Fruit fly (Drosophila melanogaster) whole organism, embryonic: ENCODE measurements around the gene Scr.

Experiments
- Antp ChIP-seq: fragments of 200-800 bp; sonication (Bioruptor generic); optimal IDR thresholded peaks from 3 replicates; lab custom pipeline; 2016; ENCODE audit warnings: missing biosample characterization, missing genetic modification characterization
- Bgb ChIP-seq: fragments of 200-800 bp; sonication (Bioruptor generic); IDR thresholded peaks from 2 replicates; pipeline ENCODE4 v1.3.6; 2022; ENCODE audit warnings: missing biosample characterization, missing genetic modification characterization; ENCODE audit not compliant: partially characterized antibody
- CG10274 ChIP-seq: fragments of 200-800 bp; sonication (Bioruptor generic); optimal IDR thresholded peaks from 3 replicates; lab custom pipeline; 2017; ENCODE audit warnings: missing biosample characterization, mild to moderate bottlenecking, missing genetic modification characterization
- CG11504 ChIP-seq: fragments of 200-800 bp; sonication (Bioruptor generic); optimal IDR thresholded peaks from 3 replicates; lab custom pipeline; 2019; ENCODE audit warnings: missing biosample characterization, mild to moderate bottlenecking, missing genetic modification characterization, moderate library complexity
- CG11560 ChIP-seq: fragments of 200-800 bp; sonication (Bioruptor generic); IDR thresholded peaks from 3 replicates; pipeline ENCODE4 v1.3.6; 2022; ENCODE audit warnings: missing biosample characterization, missing genetic modification characterization
- CG11695 ChIP-seq: fragments of 200-800 bp; sonication (Bioruptor generic); IDR thresholded peaks from 3 replicates; pipeline ENCODE4 v1.3.6; 2022; ENCODE audit warnings: missing biosample characterization, missing genetic modification characterization
- CG12942 ChIP-seq: fragments of 200-800 bp; sonication (Bioruptor generic); optimal IDR thresholded peaks from 3 replicates; lab custom pipeline; 2016; ENCODE audit warnings: missing biosample characterization, missing genetic modification characterization
- CG14710 ChIP-seq: fragments of 200-800 bp; sonication (Bioruptor generic); optimal IDR thresholded peaks from 3 replicates; lab custom pipeline; 2019; ENCODE audit warnings: missing biosample characterization, mild to moderate bottlenecking, missing genetic modification characterization, moderate library complexity
- CG15073 ChIP-seq: fragments of 200-800 bp; sonication (Bioruptor generic); optimal IDR thresholded peaks from 2 replicates; lab custom pipeline; 2016; ENCODE audit warnings: missing biosample characterization, missing genetic modification characterization
- CG16815 ChIP-seq: fragments of 200-800 bp; sonication (Bioruptor generic); optimal IDR thresholded peaks from 3 replicates; lab custom pipeline; 2017; ENCODE audit warnings: missing biosample characterization, mild to moderate bottlenecking, missing genetic modification characterization
- CG17568 ChIP-seq: fragments of 200-800 bp; sonication (Bioruptor generic); optimal IDR thresholded peaks from 2 replicates; lab custom pipeline; 2018; ENCODE audit warnings: missing biosample characterization, mild to moderate bottlenecking, missing genetic modification characterization, moderate library complexity
- CG17912 ChIP-seq: fragments of 200-800 bp; sonication (Bioruptor generic); optimal IDR thresholded peaks from 2 replicates; lab custom pipeline; 2018; ENCODE audit warnings: missing biosample characterization, mild to moderate bottlenecking, missing genetic modification characterization
- CG3065 ChIP-seq: fragments of 200-800 bp; sonication (Bioruptor generic); optimal IDR thresholded peaks from 2 replicates; lab custom pipeline; 2016; ENCODE audit warnings: missing biosample characterization, missing genetic modification characterization
- CG4404 ChIP-seq: fragments of 200-800 bp; sonication (Bioruptor generic); IDR thresholded peaks from 2 replicates; pipeline ENCODE4 v1.3.6; 2022; ENCODE audit warnings: missing biosample characterization, missing genetic modification characterization
- CG4707 ChIP-seq: fragments of 200-800 bp; sonication (Bioruptor generic); optimal IDR thresholded peaks from 2 replicates; lab custom pipeline; 2018; ENCODE audit warnings: missing biosample characterization, mild to moderate bottlenecking, missing genetic modification characterization, moderate library complexity
- CG5245 ChIP-seq: fragments of 200-800 bp; sonication (Bioruptor generic); optimal IDR thresholded peaks from 3 replicates; lab custom pipeline; 2016; ENCODE audit warnings: missing biosample characterization, missing genetic modification characterization
- CG6654 ChIP-seq: fragments of 200-800 bp; sonication (Bioruptor generic); optimal IDR thresholded peaks from 2 replicates; lab custom pipeline; 2017; ENCODE audit warnings: missing biosample characterization, mild to moderate bottlenecking, missing genetic modification characterization
- CG7839 ChIP-seq: fragments of 200-800 bp; sonication (Bioruptor generic); optimal IDR thresholded peaks from 3 replicates; lab custom pipeline; 2018; ENCODE audit warnings: missing biosample characterization, mild to moderate bottlenecking, missing genetic modification characterization, moderate library complexity
- CG9797 ChIP-seq: fragments of 200-800 bp; sonication (Bioruptor generic); optimal IDR thresholded peaks from 3 replicates; lab custom pipeline; 2018; ENCODE audit warnings: missing biosample characterization, mild to moderate bottlenecking, missing genetic modification characterization
- CG9817 ChIP-seq: fragments of 200-800 bp; sonication (Bioruptor generic); optimal IDR thresholded peaks from 2 replicates; lab custom pipeline; 2018; ENCODE audit warnings: missing biosample characterization, mild to moderate bottlenecking, missing genetic modification characterization, moderate library complexity
- CoRest ChIP-seq: fragments of 200-800 bp; sonication (Bioruptor generic); optimal IDR thresholded peaks from 3 replicates; lab custom pipeline; 2018; ENCODE audit warnings: missing biosample characterization, mild to moderate bottlenecking, missing genetic modification characterization, moderate library complexity
- Dll ChIP-seq: fragments of 200-800 bp; sonication (Bioruptor generic); IDR thresholded peaks from 4 replicates; pipeline ENCODE4 v1.3.6; 2022; ENCODE audit warnings: missing biosample characterization, missing genetic modification characterization; ENCODE audit not compliant: partially characterized antibody
- Doc3 ChIP-seq: fragments of 200-800 bp; sonication (Bioruptor generic); IDR thresholded peaks from 3 replicates; pipeline ENCODE4 v1.3.6; 2022; ENCODE audit warnings: missing biosample characterization, missing genetic modification characterization; ENCODE audit not compliant: partially characterized antibody
- Dp ChIP-seq: fragments of 200-800 bp; sonication (Bioruptor generic); optimal IDR thresholded peaks from 2 replicates; lab custom pipeline; 2018; ENCODE audit warnings: missing biosample characterization, mild to moderate bottlenecking, missing genetic modification characterization, moderate library complexity
- Hand ChIP-seq: fragments of 200-800 bp; sonication (Bioruptor generic); optimal IDR thresholded peaks from 2 replicates; lab custom pipeline; 2017; ENCODE audit warnings: mild to moderate bottlenecking, missing biosample characterization, missing genetic modification reagents, missing genetic modification characterization
- Mad ChIP-seq: fragments of 200-800 bp; sonication (Bioruptor generic); optimal IDR thresholded peaks from 2 replicates; lab custom pipeline; 2016; ENCODE audit warnings: missing biosample characterization, missing genetic modification characterization
- Myb ChIP-seq: fragments of 200-800 bp; sonication (Bioruptor generic); optimal IDR thresholded peaks from 2 replicates; lab custom pipeline; 2016; ENCODE audit warnings: missing biosample characterization, missing genetic modification characterization
- NC2β ChIP-seq: fragments of 200-800 bp; sonication (Bioruptor generic); optimal IDR thresholded peaks from 2 replicates; lab custom pipeline; 2016; ENCODE audit warnings: missing biosample characterization, missing genetic modification characterization
- Spps ChIP-seq: fragments of 200-800 bp; sonication (Bioruptor generic); optimal IDR thresholded peaks from 2 replicates; lab custom pipeline; 2018; ENCODE audit warnings: missing biosample characterization, mild to moderate bottlenecking, missing genetic modification characterization
- Xbp1 ChIP-seq: fragments of 200-800 bp; sonication (Bioruptor generic); optimal IDR thresholded peaks from 3 replicates; lab custom pipeline; 2016; ENCODE audit warnings: missing biosample characterization, mild to moderate bottlenecking, missing genetic modification characterization
- bab2 ChIP-seq: fragments of 200-800 bp; sonication (Bioruptor generic); optimal IDR thresholded peaks from 2 replicates; lab custom pipeline; 2016; ENCODE audit warnings: missing biosample characterization, missing genetic modification characterization
- cas ChIP-seq: fragments of 200-800 bp; sonication (Bioruptor generic); IDR thresholded peaks from 2 replicates; pipeline ENCODE4 v1.3.6; 2022; ENCODE audit warnings: missing biosample characterization, missing genetic modification characterization
- da ChIP-seq: fragments of 200-800 bp; sonication (Bioruptor generic); optimal IDR thresholded peaks from 2 replicates; lab custom pipeline; 2016; ENCODE audit warnings: missing biosample characterization, missing genetic modification characterization
- danr ChIP-seq: fragments of 200-800 bp; sonication (Bioruptor generic); IDR thresholded peaks from 2 replicates; pipeline ENCODE4 v1.3.6; 2022; ENCODE audit warnings: missing biosample characterization, missing genetic modification characterization
- dati ChIP-seq: fragments of 200-800 bp; sonication (Bioruptor generic); IDR thresholded peaks from 2 replicates; pipeline ENCODE4 v1.3.6; 2022; ENCODE audit warnings: missing biosample characterization, missing genetic modification characterization
- ewg ChIP-seq: fragments of 200-800 bp; sonication (Bioruptor generic); optimal IDR thresholded peaks from 3 replicates; lab custom pipeline; 2017; ENCODE audit warnings: mild to moderate bottlenecking, missing biosample characterization, missing genetic modification reagents, missing genetic modification characterization
- eyg ChIP-seq: fragments of 200-800 bp; sonication (Bioruptor generic); optimal IDR thresholded peaks from 3 replicates; lab custom pipeline; 2016; ENCODE audit warnings: missing biosample characterization, missing genetic modification characterization
- fd3F ChIP-seq: fragments of 200-800 bp; sonication (Bioruptor generic); optimal IDR thresholded peaks from 2 replicates; lab custom pipeline; 2018; ENCODE audit warnings: missing biosample characterization, mild to moderate bottlenecking, missing genetic modification characterization, moderate library complexity
- ftz-f1 ChIP-seq: fragments of 200-800 bp; sonication (Bioruptor generic); optimal IDR thresholded peaks from 2 replicates; lab custom pipeline; 2016; ENCODE audit warnings: missing biosample characterization, missing genetic modification characterization
- her ChIP-seq: fragments of 200-800 bp; sonication (Bioruptor generic); optimal IDR thresholded peaks from 2 replicates; lab custom pipeline; 2016; ENCODE audit warnings: missing biosample characterization, missing genetic modification characterization
- ind ChIP-seq: fragments of 200-800 bp; sonication (Bioruptor generic); optimal IDR thresholded peaks from 3 replicates; lab custom pipeline; 2016; ENCODE audit warnings: missing biosample characterization, missing genetic modification characterization
- klu ChIP-seq: fragments of 200-800 bp; sonication (Bioruptor generic); IDR thresholded peaks from 2 replicates; pipeline ENCODE4 v1.3.6; 2022; ENCODE audit warnings: missing biosample characterization, missing genetic modification characterization
- mirr ChIP-seq: fragments of 200-800 bp; sonication (Bioruptor generic); optimal IDR thresholded peaks from 3 replicates; lab custom pipeline; 2018; ENCODE audit warnings: missing biosample characterization, mild to moderate bottlenecking, missing genetic modification characterization
- nau ChIP-seq: fragments of 200-800 bp; sonication (Bioruptor generic); optimal IDR thresholded peaks from 3 replicates; lab custom pipeline; 2017; ENCODE audit warnings: missing biosample characterization, mild to moderate bottlenecking, missing genetic modification characterization, missing genetic modification reagents
- otp ChIP-seq: fragments of 200-800 bp; sonication (Bioruptor generic); IDR thresholded peaks from 3 replicates; pipeline ENCODE4, ENCODE4 v1.3.6; 2022; ENCODE audit warnings: missing biosample characterization, missing genetic modification characterization
- peb ChIP-seq: fragments of 200-800 bp; sonication (Bioruptor generic); IDR thresholded peaks from 2 replicates; pipeline ENCODE4 v1.3.6; 2022; ENCODE audit warnings: missing biosample characterization, missing genetic modification characterization
- pnt ChIP-seq: fragments of 200-800 bp; sonication (Bioruptor generic); optimal IDR thresholded peaks from 3 replicates; lab custom pipeline; 2016; ENCODE audit warnings: missing biosample characterization, missing genetic modification characterization
- row ChIP-seq: fragments of 200-800 bp; sonication (Bioruptor generic); IDR thresholded peaks from 3 replicates; pipeline ENCODE4 v1.3.6; 2022; ENCODE audit warnings: missing biosample characterization, missing genetic modification characterization
- run ChIP-seq: fragments of 200-800 bp; sonication (Bioruptor generic); optimal IDR thresholded peaks from 3 replicates; lab custom pipeline; 2018; ENCODE audit warnings: missing biosample characterization, mild to moderate bottlenecking, missing genetic modification characterization
- tio ChIP-seq: fragments of 200-800 bp; sonication (Bioruptor generic); optimal IDR thresholded peaks from 2 replicates; lab custom pipeline; 2017; ENCODE audit warnings: missing biosample characterization, missing genetic modification characterization, inconsistent platforms
- tup ChIP-seq: fragments of 200-800 bp; sonication (Bioruptor generic); optimal IDR thresholded peaks from 2 replicates; lab custom pipeline; 2016; ENCODE audit warnings: missing biosample characterization, mild to moderate bottlenecking, missing genetic modification characterization, moderate library complexity
- wdn ChIP-seq: fragments of 200-800 bp; sonication (Bioruptor generic); IDR thresholded peaks from 2 replicates; pipeline ENCODE4 v1.3.6; 2022; ENCODE audit warnings: missing biosample characterization, missing genetic modification characterization

The Scr gene

DNA sequence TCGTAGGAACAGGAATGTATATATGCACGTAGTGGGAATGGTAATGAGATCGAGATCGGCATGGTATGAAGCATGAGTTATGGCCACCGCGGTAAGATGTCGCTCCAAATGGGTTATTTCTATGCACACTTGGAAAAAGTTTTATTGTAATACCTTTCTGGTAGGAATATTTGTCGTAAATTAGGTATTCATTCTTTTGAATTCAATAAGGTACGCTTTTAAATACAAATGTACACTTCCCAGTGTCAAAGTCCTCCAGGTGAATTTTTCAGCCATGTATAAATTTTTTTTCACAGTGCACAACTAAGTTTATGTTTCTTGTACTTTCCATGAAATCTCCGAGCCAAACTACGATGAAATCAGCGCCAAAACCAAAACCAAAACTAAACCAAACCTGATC, 19.5 kb upstream of the Scr start (continued):
- TF ChIP-seq CG11504 (peak; percentile 60), CG6654 (GFP tag; lab: Kevin White, UChicago) (no peak), CG3065 (GFP tag; lab: Kevin White, UChicago) (no peak), pnt (GFP tag; lab: Kevin White, UChicago) (no peak), CG9817 (peak; percentile 16), eyg (GFP tag; lab: Kevin White, UChicago) (no peak), CG5245 (no peak), her (no peak), Dll (no peak), CG17912 (GFP tag; lab: Kevin White, UChicago) (no peak), bab2 (peak; percentile 12), danr (GFP tag; lab: Robert Waterston, UW) (no peak), NC2β (GFP tag; lab: Kevin White, UChicago) (no peak), CG10274 (GFP tag; lab: Kevin White, UChicago) (no peak), ind (GFP tag; lab: Kevin White, UChicago) (peak; percentile 19), ewg (GFP tag; lab: Kevin White, UChicago) (no peak), peb (GFP tag; lab: Robert Waterston, UW) (no peak), Doc3 (GFP tag; lab: Robert Waterston, UW) (no peak), da (GFP tag; lab: Kevin White, UChicago) (no peak), CG9797 (GFP tag; lab: Kevin White, UChicago) (no peak), fd3F (GFP tag; lab: Kevin White, UChicago) (no peak), tup (no peak), row (GFP tag; lab: Robert Waterston, UW) (no peak; the same call in 2 of the 3 replicates), tio (no peak), CG4404 (no peak), CG15073 (no peak), ftz-f1 (GFP tag; lab: Kevin White, UChicago) (no peak), CG11695 (no peak), CG4707 (GFP tag; lab: Kevin White, UChicago) (no peak), CG17568 (GFP tag; lab: Kevin White, UChicago) (no peak), CoRest (peak; percentile 22), cas (no peak), CG7839 (tag; lab: Kevin White, UChicago) (no peak), Mad (GFP tag; lab: Kevin White, UChicago) (no peak), CG14710 (tag; lab: Kevin White, UChicago) (no peak), CG16815 (GFP tag; lab: Kevin White, UChicago) (no peak), otp (GFP tag; lab: Robert Waterston, UW) (no peak), nau (no peak), mirr (no peak), wdn (GFP tag; lab: Robert Waterston, UW) (no peak), CG12942 (GFP tag; lab: Kevin White, UChicago) (no peak), CG11560 (tag; lab: Robert Waterston, UW) (no peak), run (tag; lab: Kevin White, UChicago) (no peak), Spps (no peak), Myb (GFP tag; lab: Kevin White, UChicago) (no peak), Xbp1 (GFP tag; lab: Kevin White, UChicago) (peak; percentile 21), Hand (no peak), dati (GFP tag; lab: Robert Waterston, UW) (no peak), Antp (GFP tag; lab: Kevin White, UChicago) (peak; percentile 37), Bgb (GFP tag; lab: Robert Waterston, UW) (no peak), Dp (no peak), klu (no peak)
